Fruit fly (Drosophila melanogaster) whole organism: ENCODE data around the gene CG31957.

Experiments used
- CG8478 ChIP-seq: fragments of >200 bp; optimal IDR thresholded peaks from 2 replicates; lab custom pipeline; 2018; ENCODE audit warnings: inconsistent platforms
- EcR ChIP-seq, 2 experiments: fragments of >200 bp; optimal IDR thresholded peaks; 2 replicates each; lab custom pipeline; 2017; ENCODE audit warnings: missing biosample characterization in 2 of 2, missing genetic modification characterization in 2 of 2, missing genetic modification reagents in 2 of 2
- pan ChIP-seq: fragments of >200 bp; optimal IDR thresholded peaks from 2 replicates; lab custom pipeline; 2017
- psq ChIP-seq: fragments of >200 bp; optimal IDR thresholded peaks from 2 replicates; lab custom pipeline; 2017

- no peak for TF ChIP-seq psq (lab: Kevin White, UChicago)
- TF ChIP-seq CG8478 (lab: Kevin White, UChicago) = no peak
- TF ChIP-seq EcR (GFP tag; optimal IDR thresholded peaks at IDR 0.05; lab: Kevin White, UChicago) = no peak
- TF ChIP-seq pan (lab: Kevin White, UChicago) = no peak
Measured at dm6 chr2L:3902760-3903159, 30.5 kb upstream of the CG31957 start, which contains the start of gene capu.
